Worm (Caenorhabditis elegans) whole organism, young adult: Measurements from ENCODE around the gene Y54F10AM.15.

Experiments used
- B0261.1 ChIP-seq: sonication (generic microtip); optimal IDR thresholded peaks from 2 replicates; lab custom pipeline; 2016; ENCODE audit warnings: mild to moderate bottlenecking, missing genetic modification characterization, moderate library complexity, missing compliant biosample characterization
- D2030.7 ChIP-seq: fragments of 200-800 bp; sonication (Bioruptor generic); IDR thresholded peaks from 2 replicates; pipeline ENCODE4 v1.3.6; 2022; ENCODE audit warnings: missing genetic modification reagents, missing genetic modification characterization, missing compliant biosample characterization
- F37B4.10 ChIP-seq: fragments of 200-800 bp; sonication (Bioruptor generic); IDR thresholded peaks from 2 replicates; pipeline ENCODE4 v1.3.6; 2022; ENCODE audit warnings: missing genetic modification characterization, missing compliant biosample characterization
- F49E8.2 ChIP-seq: sonication (generic microtip); optimal IDR thresholded peaks from 3 replicates; lab custom pipeline; 2017; ENCODE audit warnings: missing genetic modification characterization, mild to moderate bottlenecking, missing compliant biosample characterization, antibody characterized with exemption, moderate library complexity; ENCODE audit not compliant: insufficient read depth
- F55B11.4 ChIP-seq: sonication (generic microtip); optimal IDR thresholded peaks from 2 replicates; lab custom pipeline; 2016; ENCODE audit warnings: missing compliant biosample characterization, missing genetic modification characterization, borderline replicate concordance; ENCODE audit not compliant: insufficient read depth
- K12H6.12 ChIP-seq: fragments of 200-800 bp; sonication (Bioruptor generic); optimal IDR thresholded peaks from 2 replicates; lab custom pipeline; 2018; ENCODE audit warnings: mild to moderate bottlenecking, missing genetic modification characterization, missing compliant biosample characterization
- Y53F4B.3 ChIP-seq: fragments of 200-800 bp; sonication (Bioruptor generic); IDR thresholded peaks from 2 replicates; pipeline ENCODE4 v1.3.6; 2022; ENCODE audit warnings: missing genetic modification reagents, missing genetic modification characterization, missing compliant biosample characterization
- Y53G8AR.9 ChIP-seq: fragments of 200-800 bp; sonication (Bioruptor generic); conservative IDR thresholded peaks from 2 replicates; pipeline ENCODE4 v1.3.6; 2022; ENCODE audit warnings: missing genetic modification reagents, missing genetic modification characterization, missing compliant biosample characterization
- aptf-3 ChIP-seq: fragments of 200-800 bp; sonication (Bioruptor generic); IDR thresholded peaks from 2 replicates; pipeline ENCODE4 v1.3.6; 2022; ENCODE audit warnings: missing genetic modification characterization, missing compliant biosample characterization
- attf-6 ChIP-seq: fragments of 200-800 bp; sonication (Bioruptor generic); IDR thresholded peaks from 2 replicates; pipeline ENCODE4 v1.3.6; 2022; ENCODE audit warnings: missing genetic modification reagents, missing genetic modification characterization, missing compliant biosample characterization
- ceh-100 ChIP-seq: fragments of 200-800 bp; sonication (Bioruptor generic); IDR thresholded peaks from 2 replicates; pipeline ENCODE4 v1.3.6; 2022; ENCODE audit warnings: missing genetic modification reagents, missing genetic modification characterization, missing compliant biosample characterization
- ceh-40 ChIP-seq: fragments of 200-800 bp; sonication (Bioruptor generic); IDR thresholded peaks from 2 replicates; pipeline ENCODE4 v1.3.6; 2022; ENCODE audit warnings: missing genetic modification characterization, missing compliant biosample characterization
- ceh-58 ChIP-seq: fragments of 200-800 bp; sonication (Bioruptor generic); IDR thresholded peaks from 2 replicates; pipeline ENCODE4 v1.3.6; 2022; ENCODE audit warnings: missing genetic modification characterization, missing compliant biosample characterization
- dox-1 ChIP-seq: fragments of 200-800 bp; sonication (Bioruptor generic); IDR thresholded peaks from 2 replicates; pipeline ENCODE4 v1.3.6; 2022; ENCODE audit warnings: missing genetic modification reagents, missing genetic modification characterization, missing compliant biosample characterization
- egl-18 ChIP-seq: fragments of 200-800 bp; sonication (Bioruptor generic); IDR thresholded peaks from 2 replicates; pipeline ENCODE4 v1.3.6; 2022; ENCODE audit warnings: missing genetic modification reagents, missing genetic modification characterization, missing compliant biosample characterization
- egrh-3 ChIP-seq: fragments of 200-800 bp; sonication (Bioruptor generic); IDR thresholded peaks from 2 replicates; pipeline ENCODE4 v1.3.6; 2022; ENCODE audit warnings: missing genetic modification reagents, missing genetic modification characterization, missing compliant biosample characterization
- ekl-4 ChIP-seq: fragments of 200-800 bp; sonication (Bioruptor generic); IDR thresholded peaks from 2 replicates; pipeline ENCODE4 v1.3.6; 2022; ENCODE audit warnings: missing genetic modification reagents, missing genetic modification characterization, missing compliant biosample characterization
- ets-4 ChIP-seq: fragments of 200-800 bp; sonication (Bioruptor generic); optimal IDR thresholded peaks from 2 replicates; lab custom pipeline; 2018; ENCODE audit warnings: mild to moderate bottlenecking, missing genetic modification characterization, missing compliant biosample characterization
- him-1 ChIP-seq: sonication (generic microtip); optimal IDR thresholded peaks from 2 replicates; lab custom pipeline; 2016; ENCODE audit warnings: missing genotype, missing genetic modification reagents, missing genetic modification characterization, missing compliant biosample characterization
- hlh-12 ChIP-seq: sonication (generic microtip); optimal IDR thresholded peaks from 2 replicates; lab custom pipeline; 2016; ENCODE audit warnings: missing genetic modification characterization, missing compliant biosample characterization
- hsf-1 ChIP-seq: fragments of 200-800 bp; sonication (Bioruptor generic); IDR thresholded peaks from 2 replicates; pipeline ENCODE4 v1.3.6; 2022; ENCODE audit warnings: missing genetic modification reagents, missing genetic modification characterization, missing compliant biosample characterization
- lin-26 ChIP-seq: fragments of 200-800 bp; sonication (Bioruptor generic); IDR thresholded peaks from 2 replicates; pipeline ENCODE4 v1.3.6; 2022; ENCODE audit warnings: missing genetic modification reagents, missing genetic modification characterization, missing compliant biosample characterization
- lir-1 ChIP-seq: fragments of 200-800 bp; sonication (Bioruptor generic); conservative IDR thresholded peaks from 2 replicates; pipeline ENCODE4 v1.3.6; 2022; ENCODE audit warnings: missing genetic modification reagents, missing genetic modification characterization, missing compliant biosample characterization
- madf-10 ChIP-seq: sonication (generic microtip); optimal IDR thresholded peaks from 2 replicates; lab custom pipeline; 2016; ENCODE audit warnings: mild to moderate bottlenecking, missing genetic modification characterization, missing compliant biosample characterization
- madf-3 ChIP-seq: fragments of 200-800 bp; sonication (Bioruptor generic); IDR thresholded peaks from 2 replicates; pipeline ENCODE4 v1.3.6; 2022; ENCODE audit warnings: missing genetic modification reagents, missing genetic modification characterization, missing compliant biosample characterization
- madf-6 ChIP-seq: fragments of 200-800 bp; sonication (Bioruptor generic); IDR thresholded peaks from 2 replicates; pipeline ENCODE4 v1.3.6; 2022; ENCODE audit warnings: missing genetic modification reagents, missing genetic modification characterization, missing compliant biosample characterization
- madf-8 ChIP-seq: fragments of 200-800 bp; sonication (Bioruptor generic); conservative IDR thresholded peaks from 2 replicates; pipeline ENCODE4 v1.3.6; 2022; ENCODE audit warnings: missing genetic modification reagents, missing genetic modification characterization, missing compliant biosample characterization
- nfyb-1 ChIP-seq: fragments of 200-800 bp; sonication (Bioruptor generic); IDR thresholded peaks from 2 replicates; pipeline ENCODE4 v1.3.6; 2022; ENCODE audit warnings: missing genetic modification reagents, missing genetic modification characterization, missing compliant biosample characterization
- nhr-80 ChIP-seq: sonication (generic microtip); optimal IDR thresholded peaks from 2 replicates; lab custom pipeline; 2016; ENCODE audit warnings: missing genetic modification characterization, missing compliant biosample characterization
- pbrm-1 ChIP-seq: fragments of 200-800 bp; sonication (Bioruptor generic); IDR thresholded peaks from 2 replicates; pipeline ENCODE4 v1.3.6; 2022; ENCODE audit warnings: missing genetic modification reagents, missing genetic modification characterization, missing compliant biosample characterization
- snpc-3.4 ChIP-seq: sonication (generic microtip); optimal IDR thresholded peaks from 2 replicates; lab custom pipeline; 2017; ENCODE audit warnings: missing genetic modification characterization, mild to moderate bottlenecking, missing compliant biosample characterization, antibody characterized with exemption, moderate library complexity, missing genotype, missing genetic modification reagents
- snpc-4 ChIP-seq, 5 experiments: fragments of 150-350 bp in 1 of 5; sonication (generic microtip) in 4 of 5; optimal IDR thresholded peaks; 2 replicates each; lab custom pipeline; 2014 to 2018; ENCODE audit warnings: missing genetic modification characterization in 5 of 5, missing biosample characterization in 3 of 5, antibody characterized with exemption in 2 of 5, mild to moderate bottlenecking in 2 of 5, missing compliant biosample characterization in 2 of 5, missing genotype in 2 of 5, moderate library complexity in 2 of 5, missing genetic modification reagents in 1 of 5
- unc-130 ChIP-seq: sonication (generic microtip); optimal IDR thresholded peaks from 2 replicates; lab custom pipeline; 2016; ENCODE audit warnings: missing genetic modification reagents, missing genetic modification characterization, missing compliant biosample characterization
- zfh-2 ChIP-seq: fragments of 200-800 bp; sonication (Bioruptor generic); conservative IDR thresholded peaks from 2 replicates; pipeline ENCODE4 v1.3.6; 2022; ENCODE audit warnings: missing genetic modification reagents, missing genetic modification characterization, missing compliant biosample characterization
- ztf-22 ChIP-seq: fragments of 200-800 bp; sonication (Bioruptor generic); optimal IDR thresholded peaks from 2 replicates; lab custom pipeline; 2018; ENCODE audit warnings: mild to moderate bottlenecking, missing genetic modification characterization, moderate library complexity, missing compliant biosample characterization
- ztf-25 ChIP-seq: fragments of 200-800 bp; sonication (Bioruptor generic); IDR thresholded peaks from 2 replicates; pipeline ENCODE4 v1.3.6; 2022; ENCODE audit warnings: missing genetic modification reagents, missing genetic modification characterization, missing compliant biosample characterization
- ztf-28 ChIP-seq: fragments of 200-800 bp; sonication (Bioruptor generic); IDR thresholded peaks from 2 replicates; pipeline ENCODE4 v1.3.6; 2022; ENCODE audit warnings: missing genetic modification reagents, missing genetic modification characterization, missing compliant biosample characterization

Gene Y54F10AM.15

DNA sequence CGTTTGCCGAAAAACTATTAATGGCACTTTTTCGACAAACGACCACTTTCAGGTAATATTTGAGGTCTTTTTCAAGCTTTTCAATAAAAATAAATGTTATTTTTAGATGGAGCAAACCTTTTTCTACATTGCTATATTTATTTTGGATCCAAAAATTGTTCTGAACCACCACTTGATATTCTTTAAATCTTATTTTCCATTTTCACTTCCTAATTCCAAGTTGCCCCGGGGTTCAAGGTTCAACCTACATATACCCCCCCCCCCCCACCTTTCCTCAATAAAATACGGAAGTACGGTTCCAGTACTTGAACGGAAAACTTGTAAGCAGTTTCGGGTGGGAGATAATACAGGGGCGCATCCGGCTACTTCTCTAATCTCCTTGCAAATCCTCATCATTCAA, 20.0 kb downstream of the Y54F10AM.15 start, which contains the start of gene Y54F10AM.6:
TSS of gene Y54F10AM.6 (plus strand) at position 301 of the 400 bp plus-strand sequence.
- TF ChIP-seq F37B4.10 (GFP tag; lab: Robert Waterston, UW) (no peak), lin-26 (GFP tag; lab: Robert Waterston, UW) (no peak), lir-1 (GFP tag; lab: Robert Waterston, UW) (no peak), ztf-22 (no peak), F55B11.4 (no peak), him-1 (tag; lab: Kevin White, UChicago) (no peak), ztf-28 (GFP tag; lab: Robert Waterston, UW) (no peak), B0261.1 (tag; lab: Kevin White, UChicago) (no peak), snpc-4 (GFP tag; optimal IDR thresholded peaks at IDR 0.05; lab: Kevin White, UChicago) (no peak), snpc-4 (tag; optimal IDR thresholded peaks at IDR 0.05; lab: Kevin White, UChicago) (no peak), hlh-12 (tag; lab: Kevin White, UChicago) (no peak), unc-130 (GFP tag; lab: Kevin White, UChicago) (no peak), pbrm-1 (GFP tag; lab: Robert Waterston, UW) (no peak), dox-1 (GFP tag; lab: Robert Waterston, UW) (no peak), madf-8 (GFP tag; lab: Robert Waterston, UW) (no peak), Y53G8AR.9 (GFP tag; lab: Robert Waterston, UW) (no peak), snpc-3.4 (tag; lab: Kevin White, UChicago) (no peak), zfh-2 (GFP tag; lab: Robert Waterston, UW) (no peak), ceh-58 (GFP tag; lab: Robert Waterston, UW) (no peak), K12H6.12 (tag; lab: Kevin White, UChicago) (no peak), F49E8.2 (tag; lab: Kevin White, UChicago) (no peak)
- TF ChIP-seq, all 124 proteins: peak for 0

DNA sequence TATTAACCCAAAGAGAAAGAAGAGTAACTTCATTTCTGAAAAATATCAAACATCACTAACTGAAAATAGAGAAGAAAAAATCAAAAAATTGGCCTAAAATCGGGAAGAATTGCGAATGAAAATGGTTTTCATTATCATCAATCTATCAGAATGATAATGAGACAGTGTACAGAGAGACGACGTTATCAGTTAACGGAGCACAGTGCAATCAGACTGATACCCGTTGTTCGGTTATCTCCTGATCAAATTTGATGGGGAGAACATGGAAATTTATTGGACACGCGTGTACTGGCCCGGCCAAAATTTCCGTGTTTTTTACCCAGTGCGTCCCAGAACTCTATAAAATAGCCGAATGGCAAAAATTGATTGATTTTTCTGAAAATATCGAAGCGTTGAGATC, 20.5 kb downstream of the Y54F10AM.15 start, which contains the start of gene Y54F10AM.8:
TSS of gene Y54F10AM.8 (minus strand) at position 35 of the 400 bp plus-strand sequence.
- TF ChIP-seq snpc-4 (GFP tag; optimal IDR thresholded peaks at IDR 0.05; lab: Kevin White, UChicago) = no peak
- TF ChIP-seq snpc-4 (tag; optimal IDR thresholded peaks at IDR 0.05; lab: Kevin White, UChicago) = peak in 1 of 4 experiments; percentile 45
- peak; percentile 22 for TF ChIP-seq ets-4 (GFP tag; lab: Kevin White, UChicago)
- no peak for TF ChIP-seq madf-10 (tag; lab: Kevin White, UChicago)
- peak; percentile 95 for TF ChIP-seq nhr-80 (tag; lab: Kevin White, UChicago)

ce11 chrIII:2506463-2506862, 22.0 kb downstream of the Y54F10AM.15 start:
- TF ChIP-seq snpc-4 (GFP tag; optimal IDR thresholded peaks at IDR 0.05; lab: Kevin White, UChicago) (no peak), snpc-4 (tag; optimal IDR thresholded peaks at IDR 0.05; lab: Kevin White, UChicago) (no peak), nfyb-1 (peak; percentile 71), F37B4.10 (GFP tag; lab: Robert Waterston, UW) (0 out of 2 replicates have a peak, but pooled peaks have one; percentile 39)

- TF ChIP-seq egrh-3 (GFP tag; lab: Robert Waterston, UW) = peak; percentile 95
- peak; percentile 41; the same call in 1 of the 2 replicates for TF ChIP-seq Y53F4B.3 (GFP tag; lab: Robert Waterston, UW)
- TF ChIP-seq ekl-4 = peak; percentile 75
- TF ChIP-seq D2030.7 (GFP tag; lab: Robert Waterston, UW) = peak; percentile 48
- TF ChIP-seq ceh-100 = 0 out of 2 replicates have a peak, but pooled peaks have one; percentile 39
- TF ChIP-seq egl-18 (GFP tag; lab: Robert Waterston, UW) = peak; percentile 24; the same call in 1 of the 2 replicates
- TF ChIP-seq madf-6 (GFP tag; lab: Robert Waterston, UW) = peak; percentile 35; the same call in 1 of the 2 replicates
- TF ChIP-seq ceh-40 (GFP tag; lab: Robert Waterston, UW) = 0 out of 2 replicates have a peak, but pooled peaks have one; percentile 48
- TF ChIP-seq hsf-1 (GFP tag; lab: Robert Waterston, UW) = peak; percentile 99
- peak; percentile 74 for TF ChIP-seq attf-6 (GFP tag; lab: Robert Waterston, UW)
- 0 out of 2 replicates have a peak, but pooled peaks have one; percentile 4 for TF ChIP-seq aptf-3 (GFP tag; lab: Robert Waterston, UW)
- TF ChIP-seq madf-3 (GFP tag; lab: Robert Waterston, UW) = 0 out of 2 replicates have a peak, but pooled peaks have one; percentile 67
- 0 out of 2 replicates have a peak, but pooled peaks have one; percentile 42 for TF ChIP-seq pbrm-1 (GFP tag; lab: Robert Waterston, UW)
- 0 out of 2 replicates have a peak, but pooled peaks have one; percentile 4 for TF ChIP-seq ztf-25 (GFP tag; lab: Robert Waterston, UW)
Observed at ce11 chrIII:2501377-2502019, 27.0 kb downstream of the Y54F10AM.15 start.
